Worm (Caenorhabditis elegans) whole organism, L3 larva: ENCODE measurements around the gene H04M03.3.

ENCODE experiments used
- ceh-16 ChIP-seq: sonication (generic microtip); optimal IDR thresholded peaks from 2 replicates; lab custom pipeline; 2017; ENCODE audit warnings: missing biosample characterization, missing genetic modification characterization
- egl-27 ChIP-seq: sonication (generic microtip); optimal IDR thresholded peaks from 4 replicates; lab custom pipeline; 2017; ENCODE audit warnings: missing biosample characterization, missing genetic modification reagents, missing genetic modification characterization
- elt-3 ChIP-seq, 3 experiments: fragments of 150-350 bp in 1 of 3; sonication (generic microtip) in 2 of 3; optimal IDR thresholded peaks; 2 replicates in 2 of 3; 4 replicates in 1 of 3; lab custom pipeline; 2014 to 2017; ENCODE audit warnings: missing biosample characterization in 3 of 3, missing genetic modification characterization in 3 of 3
- lin-15B ChIP-seq: fragments of 150-350 bp; optimal IDR thresholded peaks from 2 replicates; lab custom pipeline; 2014; ENCODE audit warnings: missing biosample characterization, missing genetic modification characterization
- lin-39 ChIP-seq: fragments of 150-350 bp; optimal IDR thresholded peaks from 2 replicates; lab custom pipeline; 2018; ENCODE audit warnings: missing biosample characterization, missing genetic modification reagents, missing genetic modification characterization
- nhr-76 ChIP-seq: fragments of 150-350 bp; sonication (generic microtip); optimal IDR thresholded peaks from 5 replicates; lab custom pipeline; 2014; ENCODE audit warnings: missing biosample characterization, missing genetic modification characterization
- nhr-77 ChIP-seq: fragments of 150-350 bp; optimal IDR thresholded peaks from 2 replicates; lab custom pipeline; 2014; ENCODE audit warnings: missing biosample characterization, missing genetic modification characterization
- pqm-1 ChIP-seq: fragments of 150-350 bp; optimal IDR thresholded peaks from 2 replicates; lab custom pipeline; 2017; ENCODE audit warnings: missing biosample characterization, missing genetic modification characterization, inconsistent platforms
- sea-2 ChIP-seq: fragments of 150-350 bp; sonication (generic microtip); optimal IDR thresholded peaks from 4 replicates; lab custom pipeline; 2014; ENCODE audit warnings: missing biosample characterization, missing genetic modification reagents, missing genetic modification characterization
- skn-1 ChIP-seq: fragments of 150-350 bp; optimal IDR thresholded peaks from 2 replicates; lab custom pipeline; 2014; ENCODE audit warnings: missing biosample characterization, missing genetic modification characterization
- unc-39 ChIP-seq: sonication (generic microtip); optimal IDR thresholded peaks from 4 replicates; lab custom pipeline; 2017; ENCODE audit warnings: missing biosample characterization, missing genetic modification characterization
- ztf-4 ChIP-seq: fragments of 150-350 bp; optimal IDR thresholded peaks from 2 replicates; lab custom pipeline; 2014; ENCODE audit warnings: missing biosample characterization, missing genetic modification characterization

DNA sequence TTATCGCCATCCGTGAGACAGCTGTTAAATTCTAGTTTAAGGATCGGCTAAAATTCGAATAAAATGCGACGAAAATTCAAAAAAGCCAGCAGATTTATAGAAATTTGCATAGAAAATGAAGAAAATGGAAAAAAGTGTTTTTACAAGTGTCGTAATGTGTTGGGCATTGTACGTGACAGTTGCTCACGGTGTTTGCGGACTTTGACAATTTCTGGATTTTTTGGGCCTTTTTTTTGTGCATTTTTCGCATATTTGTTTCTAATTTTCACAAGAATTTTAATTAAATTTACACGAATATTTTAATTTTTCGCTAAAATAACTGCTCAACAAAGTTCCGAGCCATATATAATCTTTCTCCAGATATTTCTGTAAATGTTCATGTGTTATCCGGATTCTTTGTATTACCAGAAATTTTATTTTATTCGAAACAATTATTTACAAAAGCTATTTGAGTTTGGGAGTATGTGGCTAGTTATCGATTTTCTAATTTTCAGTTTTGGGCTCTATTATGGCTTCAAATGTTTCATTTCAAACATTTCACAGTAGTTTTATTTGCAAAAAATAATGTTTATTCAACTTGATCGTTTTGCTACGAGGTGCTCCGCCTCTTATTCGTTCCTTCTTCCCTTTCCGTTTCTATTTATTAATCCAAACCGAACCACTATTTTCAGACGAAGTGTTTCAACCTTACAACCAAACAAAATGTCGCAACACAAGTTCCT lies 43.2 kb upstream of the H04M03.3 start, which contains the start of gene sams-3:
- TF ChIP-seq lin-39 (no peak), nhr-77 (tag; lab: Kevin White, UChicago) (no peak), unc-39 (tag; lab: Kevin White, UChicago) (no peak), egl-27 (no peak), skn-1 (no peak), pqm-1 (tag; lab: Kevin White, UChicago) (no peak), sea-2 (GFP tag; lab: Kevin White, UChicago) (no peak), ztf-4 (no peak), ceh-16 (no peak), elt-3 (tag; optimal IDR thresholded peaks at IDR 0.05; lab: Kevin White, UChicago) (no peak), lin-15B (tag; lab: Kevin White, UChicago) (no peak), nhr-76 (tag; lab: Kevin White, UChicago) (no peak)
